Worm (Caenorhabditis elegans): ENCODE data around the gene F53B3.5.

Gene F53B3.5

DNA sequence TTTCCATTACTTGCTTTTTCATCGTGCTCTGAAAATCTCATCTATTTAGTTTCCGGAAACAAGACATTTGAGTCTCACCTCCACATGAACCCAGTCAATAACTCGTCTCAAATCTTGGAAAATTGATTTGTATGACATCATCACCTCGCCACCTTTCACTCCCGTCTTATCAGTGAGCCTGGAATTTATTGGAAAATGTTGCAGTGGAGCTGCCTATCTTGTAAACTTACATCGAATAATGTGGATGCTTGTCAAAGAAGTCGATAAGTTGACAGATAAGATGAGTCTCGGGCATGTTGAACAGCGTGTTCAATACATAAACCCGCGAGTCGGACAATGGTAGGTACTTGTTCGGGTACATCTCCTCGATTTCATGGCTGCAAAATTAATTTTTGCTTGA lies 42.6 kb downstream of the F53B3.5 start:
- TF ChIP-seq dao-5 (tag; optimal IDR thresholded peaks at IDR 0.05) = no peak
- no peak for TF ChIP-seq him-1 (tag; optimal IDR thresholded peaks at IDR 0.05)
- no peak for TF ChIP-seq W03F9.2 (tag; optimal IDR thresholded peaks at IDR 0.05)

DNA sequence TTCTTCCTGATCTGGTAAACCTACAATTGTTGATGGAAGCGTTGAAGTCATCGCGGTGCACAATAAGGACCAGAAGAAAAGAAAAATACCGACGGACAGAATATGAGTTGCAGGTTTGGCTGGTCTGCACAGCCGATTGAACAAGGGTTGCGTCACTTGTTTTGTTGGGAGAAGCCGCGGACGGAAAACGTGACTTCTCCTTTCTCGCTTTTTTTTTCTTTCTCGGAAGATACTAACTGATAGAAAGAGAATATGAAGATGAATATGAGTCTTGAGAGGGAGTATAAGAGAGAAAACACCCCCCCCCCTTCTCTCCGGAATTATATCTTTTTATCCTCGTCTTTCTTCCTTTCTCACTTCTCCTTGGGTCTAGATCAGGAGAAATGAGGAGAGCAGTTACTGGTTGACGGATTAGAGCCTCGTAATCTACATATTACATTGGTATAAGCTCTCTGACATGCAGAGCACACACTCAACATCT lies 51.6 kb downstream of the F53B3.5 start, which contains the start of gene ssr-2:
ssr-2 (minus strand) TSS at position 51 of the 481 bp plus-strand sequence.
- TF ChIP-seq W03F9.2 (tag; optimal IDR thresholded peaks at IDR 0.05) (no peak), dao-5 (tag; optimal IDR thresholded peaks at IDR 0.05) (no peak), him-1 (tag; optimal IDR thresholded peaks at IDR 0.05) (no peak)

DNA sequence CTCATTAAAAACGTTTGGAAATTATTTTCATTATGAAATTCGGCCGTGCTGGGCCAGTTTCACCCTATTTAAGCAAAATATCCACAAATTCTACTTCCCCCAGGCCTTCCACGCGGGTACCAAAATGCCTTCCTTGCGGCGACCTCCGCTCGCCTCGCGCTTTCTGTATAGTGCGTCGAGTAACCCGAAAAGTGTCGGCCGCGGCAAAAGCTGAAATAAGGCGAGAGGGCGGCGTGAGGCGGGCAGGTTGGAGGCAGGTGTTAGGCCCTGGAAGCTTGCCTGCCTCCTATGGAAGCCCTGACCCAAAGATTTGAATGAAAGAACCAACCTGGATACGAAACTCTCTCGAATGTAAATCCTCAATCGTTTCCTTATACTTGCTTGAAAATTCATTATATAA lies 53.0 kb downstream of the F53B3.5 start:
- TF ChIP-seq dao-5 (tag; optimal IDR thresholded peaks at IDR 0.05) = no peak
- no peak for TF ChIP-seq him-1 (tag; optimal IDR thresholded peaks at IDR 0.05)
- no peak for TF ChIP-seq W03F9.2 (tag; optimal IDR thresholded peaks at IDR 0.05)
